Fruit fly (Drosophila melanogaster) whole organism, embryonic: ENCODE results near the gene CG4594.

ENCODE experiments used
- Asciz ChIP-seq: fragments of 200-800 bp; sonication (Bioruptor generic); optimal IDR thresholded peaks from 2 replicates; lab custom pipeline; 2017; ENCODE audit warnings: missing biosample characterization, mild to moderate bottlenecking, missing genetic modification characterization, missing genetic modification reagents
- CG10267 ChIP-seq: fragments of 200-800 bp; sonication (Bioruptor generic); optimal IDR thresholded peaks from 2 replicates; lab custom pipeline; 2018; ENCODE audit warnings: missing biosample characterization, mild to moderate bottlenecking, missing genetic modification characterization, moderate library complexity
- CG10431 ChIP-seq: fragments of 200-800 bp; sonication (Bioruptor generic); optimal IDR thresholded peaks from 3 replicates; lab custom pipeline; 2018; ENCODE audit warnings: missing biosample characterization, mild to moderate bottlenecking, missing genetic modification characterization
- CG10979 ChIP-seq: fragments of 200-800 bp; sonication (Bioruptor generic); optimal IDR thresholded peaks from 2 replicates; lab custom pipeline; 2018; ENCODE audit warnings: missing biosample characterization, mild to moderate bottlenecking, missing genetic modification characterization, moderate library complexity
- CG11723 ChIP-seq: fragments of 200-800 bp; sonication (Bioruptor generic); optimal IDR thresholded peaks from 2 replicates; lab custom pipeline; 2017; ENCODE audit warnings: missing biosample characterization, mild to moderate bottlenecking, missing genetic modification characterization
- CG12071 ChIP-seq: fragments of 200-800 bp; sonication (Bioruptor generic); optimal IDR thresholded peaks from 3 replicates; lab custom pipeline; 2018; ENCODE audit warnings: missing biosample characterization, mild to moderate bottlenecking, missing genetic modification characterization
- CG1233 ChIP-seq: fragments of 200-800 bp; sonication (Bioruptor generic); optimal IDR thresholded peaks from 4 replicates; lab custom pipeline; 2018; ENCODE audit warnings: missing biosample characterization, mild to moderate bottlenecking, missing genetic modification characterization
- CG15073 ChIP-seq: fragments of 200-800 bp; sonication (Bioruptor generic); optimal IDR thresholded peaks from 2 replicates; lab custom pipeline; 2016; ENCODE audit warnings: missing biosample characterization, missing genetic modification characterization
- CG15479 ChIP-seq: fragments of 200-800 bp; sonication (Bioruptor generic); optimal IDR thresholded peaks from 3 replicates; lab custom pipeline; 2019; ENCODE audit warnings: missing biosample characterization, mild to moderate bottlenecking, missing genetic modification characterization, moderate library complexity
- CG1602 ChIP-seq: fragments of 200-800 bp; sonication (Bioruptor generic); optimal IDR thresholded peaks from 3 replicates; lab custom pipeline; 2016; ENCODE audit warnings: missing biosample characterization, missing genetic modification characterization
- CG1792 ChIP-seq: fragments of 200-800 bp; sonication (Bioruptor generic); optimal IDR thresholded peaks from 2 replicates; lab custom pipeline; 2016; ENCODE audit warnings: missing biosample characterization, missing genetic modification characterization
- CG2199 ChIP-seq: fragments of 200-800 bp; sonication (Bioruptor generic); IDR thresholded peaks from 3 replicates; pipeline ENCODE4 v1.3.6; 2022; ENCODE audit warnings: missing biosample characterization, missing genetic modification characterization
- CG31224 ChIP-seq: fragments of 200-800 bp; sonication (Bioruptor generic); IDR thresholded peaks from 2 replicates; pipeline ENCODE4 v1.3.6; 2022; ENCODE audit warnings: missing biosample characterization, missing genetic modification characterization
- CG34224 ChIP-seq: fragments of 200-800 bp; sonication (Bioruptor generic); IDR thresholded peaks from 3 replicates; pipeline ENCODE4 v1.3.6; 2022; ENCODE audit warnings: missing biosample characterization, missing genetic modification characterization; ENCODE audit not compliant: partially characterized antibody
- CG4424 ChIP-seq: fragments of 200-800 bp; sonication (Bioruptor generic); optimal IDR thresholded peaks from 3 replicates; lab custom pipeline; 2016; ENCODE audit warnings: missing biosample characterization, missing genetic modification characterization
- CG5180 ChIP-seq: fragments of 200-800 bp; sonication (Bioruptor generic); optimal IDR thresholded peaks from 3 replicates; lab custom pipeline; 2017; ENCODE audit warnings: missing biosample characterization, missing genetic modification characterization, mild to moderate bottlenecking, moderate library complexity, missing genetic modification reagents
- CG6272 ChIP-seq: fragments of 200-800 bp; sonication (Bioruptor generic); IDR thresholded peaks from 2 replicates; pipeline ENCODE4 v1.3.6; 2022; ENCODE audit warnings: missing biosample characterization, missing genetic modification characterization
- CG7786 ChIP-seq: fragments of 200-800 bp; sonication (Bioruptor generic); optimal IDR thresholded peaks from 2 replicates; lab custom pipeline; 2016; ENCODE audit warnings: missing biosample characterization, missing genetic modification characterization
- CG8478 ChIP-seq: fragments of >200 bp; optimal IDR thresholded peaks from 2 replicates; lab custom pipeline; 2018
- CG9437 ChIP-seq: fragments of 200-800 bp; sonication (Bioruptor generic); optimal IDR thresholded peaks from 2 replicates; lab custom pipeline; 2018; ENCODE audit warnings: missing biosample characterization, mild to moderate bottlenecking, missing genetic modification characterization
- Camta ChIP-seq: fragments of 200-800 bp; sonication (Bioruptor generic); optimal IDR thresholded peaks from 2 replicates; lab custom pipeline; 2016; ENCODE audit warnings: missing biosample characterization, missing genetic modification characterization
- D19B ChIP-seq: fragments of 200-800 bp; sonication (Bioruptor generic); optimal IDR thresholded peaks from 2 replicates; lab custom pipeline; 2017; ENCODE audit warnings: missing biosample characterization, mild to moderate bottlenecking, missing genetic modification characterization
- H2.0 ChIP-seq: fragments of 200-800 bp; sonication (Bioruptor generic); IDR thresholded peaks from 2 replicates; pipeline ENCODE4 v1.3.6; 2022; ENCODE audit warnings: missing biosample characterization, missing genetic modification characterization
- Hr51 ChIP-seq, 2 experiments: fragments of 200-800 bp; sonication (Bioruptor generic); optimal IDR thresholded peaks; 2 replicates in 1 of 2; 3 replicates in 1 of 2; lab custom pipeline; 2016 to 2018; ENCODE audit warnings: missing biosample characterization in 2 of 2, missing genetic modification characterization in 2 of 2, mild to moderate bottlenecking in 1 of 2, moderate library complexity in 1 of 2
- Med ChIP-seq: fragments of 200-800 bp; sonication (Bioruptor generic); peaks from one replicate; lab custom pipeline; 2016; ENCODE audit warnings: missing biosample characterization, missing genetic modification characterization, mild to moderate bottlenecking, inconsistent platforms, moderate library complexity
- Neu2 ChIP-seq: fragments of 200-800 bp; sonication (Bioruptor generic); optimal IDR thresholded peaks from 3 replicates; lab custom pipeline; 2016; ENCODE audit warnings: missing biosample characterization, missing genetic modification characterization, borderline replicate concordance
- Oaz ChIP-seq: fragments of 200-800 bp; sonication (Bioruptor generic); IDR thresholded peaks from 2 replicates; pipeline ENCODE4 v1.3.6; 2022; ENCODE audit warnings: missing biosample characterization, missing genetic modification characterization
- Opbp ChIP-seq: fragments of 200-800 bp; sonication (Bioruptor generic); IDR thresholded peaks from 3 replicates; pipeline ENCODE4 v1.3.6; 2022; ENCODE audit warnings: missing biosample characterization, missing genetic modification characterization; ENCODE audit not compliant: partially characterized antibody
- Ssrp ChIP-seq: fragments of 200-800 bp; sonication (Bioruptor generic); optimal IDR thresholded peaks from 2 replicates; lab custom pipeline; 2018; ENCODE audit warnings: missing biosample characterization, mild to moderate bottlenecking, missing genetic modification characterization, moderate library complexity
- Xbp1 ChIP-seq: fragments of 200-800 bp; sonication (Bioruptor generic); optimal IDR thresholded peaks from 3 replicates; lab custom pipeline; 2016; ENCODE audit warnings: missing biosample characterization, mild to moderate bottlenecking, missing genetic modification characterization
- bab2 ChIP-seq: fragments of 200-800 bp; sonication (Bioruptor generic); optimal IDR thresholded peaks from 2 replicates; lab custom pipeline; 2016; ENCODE audit warnings: missing biosample characterization, missing genetic modification characterization
- btn ChIP-seq: fragments of 200-800 bp; sonication (Bioruptor generic); optimal IDR thresholded peaks from 2 replicates; lab custom pipeline; 2016; ENCODE audit warnings: missing biosample characterization, missing genetic modification characterization
- crol ChIP-seq: fragments of 200-800 bp; sonication (Bioruptor generic); IDR thresholded peaks from 2 replicates; pipeline ENCODE4 v1.3.6; 2022; ENCODE audit warnings: missing biosample characterization, missing genetic modification characterization
- dmrt11E ChIP-seq: fragments of 200-800 bp; sonication (Bioruptor generic); optimal IDR thresholded peaks from 3 replicates; lab custom pipeline; 2018; ENCODE audit warnings: missing biosample characterization, mild to moderate bottlenecking, missing genetic modification characterization, moderate library complexity
- ems ChIP-seq: fragments of 200-800 bp; sonication (Bioruptor generic); optimal IDR thresholded peaks from 3 replicates; lab custom pipeline; 2016; ENCODE audit warnings: missing biosample characterization, missing genetic modification characterization
- gsb-n ChIP-seq: fragments of 200-800 bp; sonication (Bioruptor generic); optimal IDR thresholded peaks from 3 replicates; lab custom pipeline; 2018; ENCODE audit warnings: missing biosample characterization, mild to moderate bottlenecking, missing genetic modification characterization
- her ChIP-seq: fragments of 200-800 bp; sonication (Bioruptor generic); optimal IDR thresholded peaks from 2 replicates; lab custom pipeline; 2016; ENCODE audit warnings: missing biosample characterization, missing genetic modification characterization
- mld ChIP-seq: fragments of 200-800 bp; sonication (Bioruptor generic); IDR thresholded peaks from 3 replicates; pipeline ENCODE4 v1.3.6; 2022; ENCODE audit warnings: missing biosample characterization, missing genetic modification characterization; ENCODE audit not compliant: partially characterized antibody
- nom ChIP-seq: fragments of 200-800 bp; sonication (Bioruptor generic); optimal IDR thresholded peaks from 2 replicates; lab custom pipeline; 2017; ENCODE audit warnings: missing biosample characterization, missing genetic modification characterization, mild to moderate bottlenecking, moderate library complexity, missing genetic modification reagents
- org-1 ChIP-seq: fragments of 200-800 bp; sonication (Bioruptor generic); optimal IDR thresholded peaks from 2 replicates; lab custom pipeline; 2017; ENCODE audit warnings: missing biosample characterization, missing genetic modification characterization
- sc ChIP-seq, 3 experiments: fragments of >200 bp in 2 of 3; fragments of 200-800 bp in 1 of 3; sonication (Bioruptor generic) in 1 of 3; optimal IDR thresholded peaks; 2 replicates in 2 of 3; 3 replicates in 1 of 3; lab custom pipeline; 2017; ENCODE audit warnings: mild to moderate bottlenecking in 1 of 3, missing biosample characterization in 1 of 3, missing genetic modification characterization in 1 of 3, missing genetic modification reagents in 1 of 3
- sens ChIP-seq: fragments of 200-800 bp; sonication (Bioruptor generic); peaks from one replicate; lab custom pipeline; 2016; ENCODE audit warnings: missing biosample characterization, missing genetic modification characterization
- sna ChIP-seq: fragments of 200-800 bp; sonication (Bioruptor generic); IDR thresholded peaks from 2 replicates; pipeline ENCODE4 v1.3.6; 2022; ENCODE audit warnings: missing biosample characterization, missing genetic modification characterization; ENCODE audit not compliant: partially characterized antibody
- tll ChIP-seq, 2 experiments: fragments of 200-800 bp in 1 of 2; fragments of >200 bp in 1 of 2; sonication (Bioruptor generic) in 1 of 2; optimal IDR thresholded peaks; 2 replicates each; lab custom pipeline; 2017 to 2019; ENCODE audit warnings: missing biosample characterization in 2 of 2, missing genetic modification characterization in 2 of 2, mild to moderate bottlenecking in 1 of 2, moderate library complexity in 1 of 2
- trem ChIP-seq: fragments of 200-800 bp; optimal IDR thresholded peaks from 3 replicates; lab custom pipeline; 2019; ENCODE audit warnings: missing biosample characterization, mild to moderate bottlenecking, missing genetic modification characterization, moderate library complexity
- twi ChIP-seq: fragments of 200-800 bp; optimal IDR thresholded peaks from 2 replicates; lab custom pipeline; 2019; ENCODE audit warnings: missing biosample characterization, mild to moderate bottlenecking, missing genetic modification characterization, moderate library complexity
- vfl ChIP-seq: fragments of 200-800 bp; sonication (Bioruptor generic); optimal IDR thresholded peaks from 2 replicates; lab custom pipeline; 2016; ENCODE audit warnings: missing biosample characterization, missing genetic modification characterization
- z ChIP-seq: fragments of 200-800 bp; sonication (Bioruptor generic); IDR thresholded peaks from 3 replicates; pipeline ENCODE4 v1.3.6; 2022; ENCODE audit warnings: missing biosample characterization, missing genetic modification characterization

CG4594 gene

dm6 chr2L:9966983-9967737 lies 47.2 kb downstream of the CG4594 start, which contains the start of the genes Dref and RpL13 (continued):
- peak; percentile 77 for TF ChIP-seq Xbp1 (GFP tag; lab: Kevin White, UChicago)
- peak; percentile 88 for TF ChIP-seq gsb-n (tag; lab: Kevin White, UChicago)
- TF ChIP-seq CG10267 (tag; lab: Kevin White, UChicago): peak; percentile 94
- peak; percentile 61 for TF ChIP-seq CG6272 (GFP tag; lab: Robert Waterston, UW)
- peak; percentile 94 for TF ChIP-seq CG12071 (GFP tag; lab: Kevin White, UChicago)
- TF ChIP-seq sc (optimal IDR thresholded peaks at IDR 0.05; lab: Kevin White, UChicago): no peak
- TF ChIP-seq sc (GFP tag; optimal IDR thresholded peaks at IDR 0.05; lab: Kevin White, UChicago): peak; percentile 74
- peak; percentile 75 for TF ChIP-seq CG4424 (GFP tag; lab: Kevin White, UChicago)
- peak; percentile 51; the same call in 1 of the 3 replicates for TF ChIP-seq z (GFP tag; lab: Robert Waterston, UW)
- TF ChIP-seq twi (tag; lab: Kevin White, UChicago): peak; percentile 65
- TF ChIP-seq CG7786 (GFP tag; lab: Kevin White, UChicago): peak; percentile 81
- peak; percentile 97 for TF ChIP-seq sens
- TF ChIP-seq CG5180 (GFP tag; lab: Kevin White, UChicago): peak; percentile 83
- TF ChIP-seq Oaz (GFP tag; lab: Robert Waterston, UW): peak; percentile 71
- peak; percentile 94 for TF ChIP-seq CG10431 (GFP tag; lab: Kevin White, UChicago)
- peak; percentile 75 for TF ChIP-seq CG10979 (tag; lab: Kevin White, UChicago)
- peak; percentile 69 for TF ChIP-seq bab2 (GFP tag; lab: Kevin White, UChicago)
- peak; percentile 81 to 88 for TF ChIP-seq Hr51 (GFP tag; optimal IDR thresholded peaks at IDR 0.05; lab: Kevin White, UChicago)
- peak; percentile 36 for TF ChIP-seq CG1602 (GFP tag; lab: Kevin White, UChicago)
- TF ChIP-seq dmrt11E (tag; lab: Kevin White, UChicago): peak; percentile 70
- TF ChIP-seq CG31224 (GFP tag; lab: Robert Waterston, UW): peak; percentile 68
- TF ChIP-seq vfl: peak; percentile 65
- TF ChIP-seq CG1792 (GFP tag; lab: Kevin White, UChicago): peak; percentile 70
- TF ChIP-seq D19B: peak; percentile 75
- peak; percentile 82 for TF ChIP-seq CG34224
- peak; percentile 91 for TF ChIP-seq CG11723 (GFP tag; lab: Kevin White, UChicago)
- TF ChIP-seq mld (GFP tag; lab: Robert Waterston, UW): no peak
- TF ChIP-seq ems (GFP tag; lab: Kevin White, UChicago): peak; percentile 79
- TF ChIP-seq nom (GFP tag; lab: Kevin White, UChicago): peak; percentile 92
- TF ChIP-seq her (GFP tag; lab: Kevin White, UChicago): peak; percentile 88
- peak; percentile 99 for TF ChIP-seq Med
- peak; percentile 86 for TF ChIP-seq sna (GFP tag; lab: Robert Waterston, UW)
- TF ChIP-seq Ssrp (tag; lab: Kevin White, UChicago): peak; percentile 56
- peak; percentile 92 for TF ChIP-seq Asciz (GFP tag; lab: Kevin White, UChicago)
- TF ChIP-seq Camta (GFP tag; lab: Kevin White, UChicago): peak; percentile 88
- TF ChIP-seq Opbp (GFP tag; lab: Robert Waterston, UW): peak; percentile 99
- peak; percentile 52 for TF ChIP-seq Neu2
- TF ChIP-seq CG15073 (GFP tag; lab: Kevin White, UChicago): no peak
- TF ChIP-seq org-1 (GFP tag; lab: Kevin White, UChicago): peak; percentile 91
- peak; percentile 43 for TF ChIP-seq crol (GFP tag; lab: Robert Waterston, UW)
- TF ChIP-seq CG9437 (GFP tag; lab: Kevin White, UChicago): peak; percentile 83
- peak in 1 of 2 experiments; percentile 18 for TF ChIP-seq tll (GFP tag; optimal IDR thresholded peaks at IDR 0.05; lab: Kevin White, UChicago)
- TF ChIP-seq btn (GFP tag; lab: Kevin White, UChicago): peak; percentile 73
- TF ChIP-seq CG1233 (GFP tag; lab: Kevin White, UChicago): peak; percentile 93
- TF ChIP-seq CG8478: no peak
- TF ChIP-seq CG15479 (GFP tag; lab: Kevin White, UChicago): peak; percentile 79
- TF ChIP-seq trem (tag; lab: Kevin White, UChicago): peak; percentile 85
- TF ChIP-seq CG2199 (GFP tag; lab: Robert Waterston, UW): no peak
- TF ChIP-seq H2.0 (GFP tag; lab: Robert Waterston, UW): peak; percentile 48; the same call in 1 of the 2 replicates
